Worm (Caenorhabditis elegans) whole organism, young adult: ENCODE measurements around the gene T08H10.3.

Experiments used
- ama-1 ChIP-seq, 3 experiments: fragments of 150-350 bp in 1 of 3; sonication (generic microtip) in 2 of 3; optimal IDR thresholded peaks; 2 replicates each; lab custom pipeline; 2014 to 2018; ENCODE audit warnings: missing biosample characterization in 2 of 3, missing genetic modification characterization in 2 of 3, missing genetic modification reagents in 2 of 3
- die-1 ChIP-seq: sonication (generic microtip); optimal IDR thresholded peaks from 2 replicates; lab custom pipeline; 2016; ENCODE audit warnings: missing genotype, mild to moderate bottlenecking, missing genetic modification characterization, missing compliant biosample characterization
- let-526 ChIP-seq: fragments of 200-800 bp; sonication (Bioruptor generic); IDR thresholded peaks from 2 replicates; pipeline ENCODE4 v1.3.6; 2022; ENCODE audit warnings: missing genetic modification reagents, missing genetic modification characterization, missing compliant biosample characterization
- lsl-1 ChIP-seq: fragments of 200-800 bp; sonication (Bioruptor generic); optimal IDR thresholded peaks from 2 replicates; lab custom pipeline; 2018; ENCODE audit warnings: mild to moderate bottlenecking, missing genetic modification characterization, moderate library complexity, missing compliant biosample characterization
- madf-3 ChIP-seq: fragments of 200-800 bp; sonication (Bioruptor generic); IDR thresholded peaks from 2 replicates; pipeline ENCODE4 v1.3.6; 2022; ENCODE audit warnings: missing genetic modification reagents, missing genetic modification characterization, missing compliant biosample characterization
- nhr-120 ChIP-seq: fragments of 200-800 bp; sonication (Bioruptor generic); IDR thresholded peaks from 2 replicates; pipeline ENCODE4 v1.3.6; 2022; ENCODE audit warnings: missing genetic modification characterization, missing compliant biosample characterization
- nhr-179 ChIP-seq: sonication (generic microtip); optimal IDR thresholded peaks from 2 replicates; lab custom pipeline; 2016; ENCODE audit warnings: mild to moderate bottlenecking, missing genetic modification characterization, missing compliant biosample characterization
- rpc-1 ChIP-seq, 2 experiments: fragments of 150-350 bp in 1 of 2; sonication (generic microtip) in 1 of 2; optimal IDR thresholded peaks; 2 replicates each; lab custom pipeline; 2014 to 2018; ENCODE audit warnings: missing biosample characterization in 1 of 2, missing genetic modification characterization in 1 of 2, missing genetic modification reagents in 1 of 2, missing genotype in 1 of 2
- unc-130 ChIP-seq: sonication (generic microtip); optimal IDR thresholded peaks from 2 replicates; lab custom pipeline; 2016; ENCODE audit warnings: missing genetic modification reagents, missing genetic modification characterization, missing compliant biosample characterization
- unc-62 ChIP-seq: fragments of 150-350 bp; optimal IDR thresholded peaks from 2 replicates; lab custom pipeline; 2014; ENCODE audit warnings: missing biosample characterization, missing genetic modification reagents, missing genetic modification characterization
- ztf-18 ChIP-seq: sonication (generic microtip); optimal IDR thresholded peaks from 2 replicates; lab custom pipeline; 2016; ENCODE audit warnings: missing genotype, mild to moderate bottlenecking, missing genetic modification characterization, missing compliant biosample characterization
- ztf-22 ChIP-seq: fragments of 200-800 bp; sonication (Bioruptor generic); optimal IDR thresholded peaks from 2 replicates; lab custom pipeline; 2018; ENCODE audit warnings: mild to moderate bottlenecking, missing genetic modification characterization, moderate library complexity, missing compliant biosample characterization
- ztf-25 ChIP-seq: fragments of 200-800 bp; sonication (Bioruptor generic); IDR thresholded peaks from 2 replicates; pipeline ENCODE4 v1.3.6; 2022; ENCODE audit warnings: missing genetic modification reagents, missing genetic modification characterization, missing compliant biosample characterization
- ztf-3 ChIP-seq: fragments of 200-800 bp; sonication (Bioruptor generic); optimal IDR thresholded peaks from 2 replicates; lab custom pipeline; 2018; ENCODE audit warnings: mild to moderate bottlenecking, missing genetic modification characterization, missing compliant biosample characterization

- TF ChIP-seq nhr-179 (tag; lab: Kevin White, UChicago) (no peak), lsl-1 (GFP tag; lab: Kevin White, UChicago) (no peak), ztf-22 (GFP tag; lab: Kevin White, UChicago) (no peak), rpc-1 (optimal IDR thresholded peaks at IDR 0.05; lab: Kevin White, UChicago) (no peak), rpc-1 (tag; optimal IDR thresholded peaks at IDR 0.05; lab: Kevin White, UChicago) (no peak), madf-3 (GFP tag; lab: Robert Waterston, UW) (no peak), ama-1 (optimal IDR thresholded peaks at IDR 0.05; lab: Kevin White, UChicago) (no peak), ama-1 (GFP tag; optimal IDR thresholded peaks at IDR 0.05; lab: Kevin White, UChicago) (no peak), ztf-3 (GFP tag; lab: Kevin White, UChicago) (no peak), ztf-18 (tag; lab: Kevin White, UChicago) (no peak), nhr-120 (no peak), unc-62 (no peak), ztf-25 (GFP tag; lab: Robert Waterston, UW) (no peak), unc-130 (GFP tag; lab: Kevin White, UChicago) (no peak), die-1 (no peak), let-526 (no peak)
Observed at ce11 chrV:4504445-4504844, 33.3 kb downstream of the T08H10.3 start.
